Fruit fly (Drosophila melanogaster): ENCODE measurements around the gene CG32625.

CG32625 gene

DNA sequence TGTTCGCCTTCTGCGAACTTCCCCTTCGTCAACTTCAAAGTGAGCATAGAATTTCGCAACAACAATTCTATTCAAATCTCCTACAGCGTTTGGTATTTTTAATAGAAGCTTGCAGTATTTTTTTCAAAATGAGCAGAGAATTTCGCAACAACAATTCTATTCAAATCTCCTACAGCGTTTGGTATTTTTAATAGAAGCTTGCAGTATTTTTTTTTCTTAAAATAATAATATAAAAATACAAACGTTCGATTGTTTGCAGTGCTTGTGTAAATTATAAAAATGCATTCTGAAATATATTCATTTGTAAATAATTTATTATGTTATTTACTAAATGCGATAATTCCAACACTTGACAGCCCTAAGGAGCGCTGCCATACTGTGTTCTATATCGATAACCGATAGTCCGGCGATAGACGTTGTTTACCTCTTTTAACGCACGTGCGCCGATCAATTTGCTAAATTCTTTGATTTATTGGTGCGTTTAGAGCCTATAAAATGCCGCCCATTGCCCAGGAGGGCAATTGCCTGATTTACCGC, at the start of gene CG32625, which contains the start of gene Rtc1 (continued):
- TF ChIP-seq Met (GFP tag; optimal IDR thresholded peaks at IDR 0.05) (peak; percentile 41), net (GFP tag; optimal IDR thresholded peaks at IDR 0.05) (no peak), CG11762 (GFP tag; optimal IDR thresholded peaks at IDR 0.05; ENCODE audit: insufficient read depth) (no peak), spab (GFP tag; optimal IDR thresholded peaks at IDR 0.05) (no peak), topi (GFP tag; optimal IDR thresholded peaks at IDR 0.05) (peak; percentile 19), CG8119 (GFP tag; IDR thresholded peaks at IDR 0.05) (0 out of 3 replicates have a peak, but pooled peaks have one; percentile 21), fd59A (GFP tag; optimal IDR thresholded peaks at IDR 0.05) (no peak), Sox15 (GFP tag; optimal IDR thresholded peaks at IDR 0.05) (no peak)

DNA sequence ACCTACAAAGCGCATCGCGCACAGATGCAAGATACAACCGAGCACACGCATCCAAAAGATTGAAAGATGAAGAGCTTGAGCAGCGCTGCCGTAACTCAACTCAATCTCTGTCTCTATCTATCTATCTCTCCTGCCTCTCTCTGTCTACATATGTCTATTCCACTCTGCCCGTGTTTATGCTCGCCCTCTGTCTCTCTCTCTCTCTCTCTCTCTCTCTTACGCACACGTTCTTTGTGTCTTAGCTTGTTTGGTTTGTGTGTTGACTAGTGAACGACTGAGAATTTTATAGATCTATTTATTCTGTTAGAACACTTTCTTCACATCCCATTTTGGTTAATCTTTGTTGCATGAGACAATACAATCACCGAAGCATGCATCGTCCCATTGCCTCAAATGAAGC, 48.9 kb upstream of the CG32625 start:
- TF ChIP-seq CG6808 (GFP tag; optimal IDR thresholded peaks at IDR 0.05) (no peak), Sox102F (GFP tag; optimal IDR thresholded peaks at IDR 0.05) (no peak), fkh (GFP tag; optimal IDR thresholded peaks at IDR 0.05) (peak; percentile 83), esn (GFP tag; optimal IDR thresholded peaks at IDR 0.05) (no peak), cyc (GFP tag; optimal IDR thresholded peaks at IDR 0.05) (no peak), Smox (GFP tag; optimal IDR thresholded peaks at IDR 0.05) (no peak)

DNA sequence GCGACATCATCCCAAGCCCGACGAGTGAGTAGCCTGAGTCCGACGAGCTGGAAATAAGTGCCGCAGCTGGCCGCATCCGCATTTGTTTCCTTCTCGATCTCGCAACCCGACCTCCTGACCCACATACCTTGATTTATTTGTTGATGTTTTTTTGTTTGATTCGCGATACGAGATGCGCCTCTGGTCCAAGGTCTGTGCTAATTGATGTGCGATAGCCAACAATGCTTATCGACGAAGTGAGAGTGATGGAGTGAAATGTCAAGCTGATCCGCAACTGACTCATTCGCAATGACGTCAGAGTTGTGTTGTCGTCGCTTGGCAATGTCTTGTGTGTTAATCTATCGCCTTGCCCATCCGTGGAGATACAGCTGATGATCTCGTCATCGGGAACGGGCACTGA, 47.8 kb upstream of the CG32625 start:
- TF ChIP-seq CG8319 (GFP tag; optimal IDR thresholded peaks at IDR 0.05) (no peak), svp (GFP tag) (peak; percentile 95)

DNA sequence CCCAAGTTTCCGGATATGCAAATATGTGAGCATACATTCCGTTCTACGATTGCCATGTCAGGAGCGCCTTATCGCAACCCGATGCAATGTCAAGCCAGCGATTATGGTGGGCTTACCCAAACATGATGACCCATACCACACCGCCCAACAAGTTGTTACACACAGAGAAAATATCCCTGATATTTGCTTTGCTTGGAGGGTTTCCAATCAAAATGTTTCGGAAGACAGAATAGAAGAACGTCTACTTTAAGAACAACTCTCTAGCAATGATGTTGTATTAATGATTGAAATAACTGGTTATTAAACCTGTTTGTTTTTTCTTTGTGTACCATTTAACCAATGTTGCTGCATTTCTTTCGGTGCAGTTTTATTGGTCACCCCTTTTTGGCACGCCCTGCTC, 44.1 kb upstream of the CG32625 start:
- TF ChIP-seq Gug (GFP tag; IDR thresholded peaks at IDR 0.05) (no peak), CG4318 (GFP tag; optimal IDR thresholded peaks at IDR 0.05) (no peak), Ets21C (GFP tag; optimal IDR thresholded peaks at IDR 0.05) (peak; percentile 7), CG11294 (GFP tag; IDR thresholded peaks at IDR 0.05) (no peak), spab (GFP tag; optimal IDR thresholded peaks at IDR 0.05) (no peak), CG11902 (GFP tag; optimal IDR thresholded peaks at IDR 0.05) (no peak), Met (GFP tag; optimal IDR thresholded peaks at IDR 0.05) (no peak), fd59A (GFP tag; optimal IDR thresholded peaks at IDR 0.05) (no peak), Hr4 (GFP tag; optimal IDR thresholded peaks at IDR 0.05) (no peak), Ets96B (tag; optimal IDR thresholded peaks at IDR 0.05) (no peak), Sox102F (GFP tag; optimal IDR thresholded peaks at IDR 0.05) (peak; percentile 22), CG6276 (GFP tag; optimal IDR thresholded peaks at IDR 0.05) (no peak), CG6163 (GFP tag; IDR thresholded peaks at IDR 0.05) (no peak; the same call in 2 of the 3 replicates), svp (GFP tag) (peak; percentile 71), dsx (GFP tag; optimal IDR thresholded peaks at IDR 0.05; ENCODE audit: poor library complexity, severe bottlenecking) (no peak), CG31627 (GFP tag; optimal IDR thresholded peaks at IDR 0.05) (peak; percentile 24), Lpt (GFP tag; optimal IDR thresholded peaks at IDR 0.05) (no peak), Eip78C (GFP tag) (peak; percentile 63), net (GFP tag; optimal IDR thresholded peaks at IDR 0.05) (peak; percentile 12), Blimp-1 (GFP tag; optimal IDR thresholded peaks at IDR 0.05) (no peak), dac (GFP tag; optimal IDR thresholded peaks at IDR 0.05) (no peak), CG7368 (GFP tag; optimal IDR thresholded peaks at IDR 0.05) (no peak), CG6792 (GFP tag; optimal IDR thresholded peaks at IDR 0.05) (peak; percentile 4), CG15336 (GFP tag; IDR thresholded peaks at IDR 0.05) (no peak), CG6854 (GFP tag; optimal IDR thresholded peaks at IDR 0.05) (no peak), ss (GFP tag; optimal IDR thresholded peaks at IDR 0.05) (no peak), CG11762 (GFP tag; optimal IDR thresholded peaks at IDR 0.05; ENCODE audit: insufficient read depth) (no peak), CG16779 (tag; optimal IDR thresholded peaks at IDR 0.05) (no peak), CG1621 (tag; optimal IDR thresholded peaks at IDR 0.05) (no peak), fkh (GFP tag; optimal IDR thresholded peaks at IDR 0.05) (no peak), CG10669 (GFP tag; optimal IDR thresholded peaks at IDR 0.05) (no peak), eg (GFP tag; IDR thresholded peaks at IDR 0.05) (no peak), Sox15 (GFP tag; optimal IDR thresholded peaks at IDR 0.05) (no peak), Eip75B (GFP tag; optimal IDR thresholded peaks at IDR 0.05) (no peak), CG3919 (GFP tag; optimal IDR thresholded peaks at IDR 0.05) (no peak), Sox14 (GFP tag; optimal IDR thresholded peaks at IDR 0.05) (peak; percentile 12), topi (GFP tag; optimal IDR thresholded peaks at IDR 0.05) (no peak), CG8319 (GFP tag; optimal IDR thresholded peaks at IDR 0.05) (no peak), lz (GFP tag; optimal IDR thresholded peaks at IDR 0.05) (peak; percentile 14)
